Worm (Caenorhabditis elegans): ENCODE data around the gene lin-40.
A peak's percentile ranks its signal among the peaks of the same experiment; 100 is the strongest.

Gene lin-40

DNA sequence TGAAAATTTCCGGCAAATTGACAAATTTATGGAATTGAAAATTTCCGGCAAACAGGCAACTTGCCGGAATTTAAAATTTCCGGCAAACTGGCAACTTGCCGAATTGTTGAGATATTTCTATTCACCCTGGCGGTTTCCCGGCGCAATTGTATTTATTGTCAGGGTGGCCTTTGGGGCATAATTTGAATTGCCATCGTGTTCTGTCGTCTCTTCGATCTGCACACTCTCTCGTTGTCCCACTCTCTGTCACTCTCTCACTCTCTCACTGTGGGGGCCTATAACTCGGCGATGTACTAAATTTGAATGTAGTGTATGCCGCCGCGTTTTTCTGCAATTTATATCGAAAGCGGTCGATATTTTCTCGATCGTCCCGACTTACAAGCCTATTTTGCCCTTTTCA is 1.8 kb upstream of the lin-40 start:
- peak; percentile 1 for TF ChIP-seq mep-1 (tag; optimal IDR thresholded peaks at IDR 0.05)
- TF ChIP-seq lin-14 (GFP tag; optimal IDR thresholded peaks at IDR 0.05), result peak; percentile 21
- no peak for TF ChIP-seq ama-1 (optimal IDR thresholded peaks at IDR 0.05)
- no peak for TF ChIP-seq jun-1 (tag; optimal IDR thresholded peaks at IDR 0.05)
- no peak for TF ChIP-seq ceh-90 (tag; optimal IDR thresholded peaks at IDR 0.05)
- TF ChIP-seq swsn-7 (tag; optimal IDR thresholded peaks at IDR 0.05), result peak; percentile 13
- TF ChIP-seq efl-3 (GFP tag; optimal IDR thresholded peaks at IDR 0.05), result no peak
- no peak for TF ChIP-seq alr-1 (tag; optimal IDR thresholded peaks at IDR 0.05; ENCODE audit: borderline replicate concordance)
- TF ChIP-seq nhr-85 (tag), result peak; percentile 12
- peak in 1 of 2 experiments; percentile 6 for TF ChIP-seq lin-35 (GFP tag; optimal IDR thresholded peaks at IDR 0.05)
- peak; percentile 9 for TF ChIP-seq nhr-71 (tag; optimal IDR thresholded peaks at IDR 0.05)
- TF ChIP-seq dsc-1 (tag; optimal IDR thresholded peaks at IDR 0.05), result peak; percentile 3
- no peak for TF ChIP-seq nhr-12 (tag; optimal IDR thresholded peaks at IDR 0.05)
- no peak for TF ChIP-seq fkh-8 (tag; optimal IDR thresholded peaks at IDR 0.05)
- TF ChIP-seq nhr-28 (tag; optimal IDR thresholded peaks at IDR 0.05), result no peak
- TF ChIP-seq snu-23 (GFP tag; optimal IDR thresholded peaks at IDR 0.05), result peak; percentile 16
- TF ChIP-seq elt-3 (tag; optimal IDR thresholded peaks at IDR 0.05), result no peak
- peak; percentile 26 to 61 for TF ChIP-seq efl-1 (optimal IDR thresholded peaks at IDR 0.05)
- TF ChIP-seq efl-1 (GFP tag; optimal IDR thresholded peaks at IDR 0.05 in 1 of 2), result peak in 1 of 2 experiments; percentile 91
- TF ChIP-seq elt-2 (tag; optimal IDR thresholded peaks at IDR 0.05), result no peak
- no peak for TF ChIP-seq C34B4.2 (tag; optimal IDR thresholded peaks at IDR 0.05)

DNA sequence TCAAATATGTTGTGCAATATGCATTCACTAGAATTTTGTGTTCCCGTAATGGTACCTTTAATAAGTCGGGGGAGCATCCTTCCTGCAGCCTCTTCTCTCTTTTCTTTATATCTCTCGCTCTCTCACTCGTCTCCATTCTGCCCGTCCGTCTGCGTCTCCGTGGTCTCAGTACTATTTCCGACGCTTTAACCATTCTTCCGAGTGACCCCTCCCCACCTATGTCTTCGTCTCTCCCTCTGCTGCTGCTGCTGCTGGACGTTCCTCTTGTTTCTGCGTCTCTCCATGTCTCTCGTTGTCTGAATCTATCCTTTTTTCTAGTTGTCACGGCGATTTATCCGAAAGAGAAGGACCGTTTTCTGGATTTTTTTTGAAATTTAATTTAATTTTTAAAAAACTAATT is 900 bp upstream of the lin-40 start:
- TF ChIP-seq swsn-7 (tag; optimal IDR thresholded peaks at IDR 0.05), result peak; percentile 86
- no peak for TF ChIP-seq zip-4 (GFP tag; optimal IDR thresholded peaks at IDR 0.05)
- no peak for TF ChIP-seq ces-1 (GFP tag; optimal IDR thresholded peaks at IDR 0.05)
- no peak for TF ChIP-seq tlp-1 (tag; optimal IDR thresholded peaks at IDR 0.05)
- no peak for TF ChIP-seq zag-1 (tag; optimal IDR thresholded peaks at IDR 0.05)
- peak; percentile 15 to 40 (median 38) for TF ChIP-seq dpl-1 (GFP tag; optimal IDR thresholded peaks at IDR 0.05)
- TF ChIP-seq fkh-4 (tag; optimal IDR thresholded peaks at IDR 0.05; ENCODE audit: borderline replicate concordance), result no peak
- peak; percentile 78 for TF ChIP-seq mep-1 (tag; optimal IDR thresholded peaks at IDR 0.05)
- peak; percentile 84 for TF ChIP-seq nhr-20 (tag; optimal IDR thresholded peaks at IDR 0.05)
- peak; percentile 28 for TF ChIP-seq lin-39 (tag; optimal IDR thresholded peaks at IDR 0.05)
- TF ChIP-seq nhr-19 (GFP tag; conservative IDR thresholded peaks at IDR 0.05), result peak; percentile 60
- no peak for TF ChIP-seq ceh-90 (tag; optimal IDR thresholded peaks at IDR 0.05)
- TF ChIP-seq ceh-82 (tag; optimal IDR thresholded peaks at IDR 0.05), result peak in 2 of 3 experiments; percentile 49 to 66
- no peak for TF ChIP-seq aly-2 (tag; optimal IDR thresholded peaks at IDR 0.05)
- no peak for TF ChIP-seq ztf-4 (tag; optimal IDR thresholded peaks at IDR 0.05)
- no peak for TF ChIP-seq ama-1 (optimal IDR thresholded peaks at IDR 0.05)
- no peak for TF ChIP-seq ceh-88 (GFP tag; IDR thresholded peaks at IDR 0.05)
- TF ChIP-seq nhr-77 (tag; optimal IDR thresholded peaks at IDR 0.05), result peak; percentile 9
- no peak for TF ChIP-seq mef-2 (tag; optimal IDR thresholded peaks at IDR 0.05)
- TF ChIP-seq elt-3 (tag; optimal IDR thresholded peaks at IDR 0.05), result peak in 1 of 6 experiments; percentile 7
- no peak for TF ChIP-seq nhr-28 (tag; optimal IDR thresholded peaks at IDR 0.05)
- no peak for TF ChIP-seq sptf-1 (tag; optimal IDR thresholded peaks at IDR 0.05)
- peak; percentile 43 for TF ChIP-seq fkh-10 (GFP tag; optimal IDR thresholded peaks at IDR 0.05)
- no peak for TF ChIP-seq C16A3.4 (tag; optimal IDR thresholded peaks at IDR 0.05)
- TF ChIP-seq efl-3 (GFP tag; optimal IDR thresholded peaks at IDR 0.05), result no peak
- TF ChIP-seq unc-130 (tag; optimal IDR thresholded peaks at IDR 0.05), result no peak
- TF ChIP-seq alr-1 (tag; optimal IDR thresholded peaks at IDR 0.05; ENCODE audit: borderline replicate concordance), result no peak
- TF ChIP-seq hpl-2 (GFP tag; optimal IDR thresholded peaks at IDR 0.05), result no peak
- no peak for TF ChIP-seq ceh-8 (GFP tag; optimal IDR thresholded peaks at IDR 0.05)
- TF ChIP-seq efl-1 (optimal IDR thresholded peaks at IDR 0.05), result peak; percentile 78 to 90
- peak; percentile 41 to 95 for TF ChIP-seq efl-1 (GFP tag; optimal IDR thresholded peaks at IDR 0.05 in 1 of 2)
- no peak for TF ChIP-seq nhr-12 (tag; optimal IDR thresholded peaks at IDR 0.05)
- peak; percentile 66 for TF ChIP-seq egl-13 (tag; optimal IDR thresholded peaks at IDR 0.05)
- TF ChIP-seq ceh-63 (GFP tag; optimal IDR thresholded peaks at IDR 0.05), result no peak
- TF ChIP-seq vab-15 (tag; optimal IDR thresholded peaks at IDR 0.05), result no peak
- peak; percentile 8; the same call in 1 of the 2 replicates for TF ChIP-seq grh-1 (GFP tag; IDR thresholded peaks at IDR 0.05)
- TF ChIP-seq fkh-8 (tag; optimal IDR thresholded peaks at IDR 0.05), result peak; percentile 25
- no peak for TF ChIP-seq unc-30 (tag; optimal IDR thresholded peaks at IDR 0.05)
- peak; percentile 11 for TF ChIP-seq snpc-4 (tag; optimal IDR thresholded peaks at IDR 0.05)
- no peak for TF ChIP-seq sox-4 (tag; optimal IDR thresholded peaks at IDR 0.05)
- peak; percentile 80 for TF ChIP-seq nhr-47 (tag; optimal IDR thresholded peaks at IDR 0.05)
- TF ChIP-seq pax-3 (tag; optimal IDR thresholded peaks at IDR 0.05), result no peak
